Worm (Caenorhabditis elegans) whole organism, young adult: ENCODE results near the gene K12H4.6.
A peak's percentile ranks its signal among the peaks of the same experiment; 100 is the strongest.

Experiments used
- B0035.1 ChIP-seq: sonication (generic microtip); optimal IDR thresholded peaks from 2 replicates; lab custom pipeline; 2016; ENCODE audit warnings: missing genetic modification characterization, mild to moderate bottlenecking, missing compliant biosample characterization, missing genotype, missing genetic modification reagents
- C17E4.6 ChIP-seq: fragments of 200-800 bp; sonication (Bioruptor generic); IDR thresholded peaks from 2 replicates; pipeline ENCODE4 v1.3.6; 2022; ENCODE audit warnings: missing genetic modification reagents, missing genetic modification characterization, missing compliant biosample characterization
- F23B12.7 ChIP-seq: sonication (generic microtip); optimal IDR thresholded peaks from 2 replicates; lab custom pipeline; 2017; ENCODE audit warnings: missing genetic modification characterization, mild to moderate bottlenecking, missing compliant biosample characterization, antibody characterized with exemption, moderate library complexity; ENCODE audit not compliant: insufficient read depth
- F33H1.4 ChIP-seq: fragments of 200-800 bp; sonication (Bioruptor generic); IDR thresholded peaks from 2 replicates; pipeline ENCODE4 v1.3.6; 2022; ENCODE audit warnings: missing genetic modification reagents, missing genetic modification characterization, missing compliant biosample characterization
- F39B2.1 ChIP-seq: fragments of 200-800 bp; sonication (Bioruptor generic); IDR thresholded peaks from 2 replicates; pipeline ENCODE4 v1.3.6; 2022; ENCODE audit warnings: missing genetic modification reagents, missing genetic modification characterization, missing compliant biosample characterization
- F57C9.4 ChIP-seq: sonication (generic microtip); optimal IDR thresholded peaks from 2 replicates; lab custom pipeline; 2017; ENCODE audit warnings: mild to moderate bottlenecking, missing genetic modification characterization, missing compliant biosample characterization
- T07F8.4 ChIP-seq: sonication (generic microtip); optimal IDR thresholded peaks from 2 replicates; lab custom pipeline; 2016; ENCODE audit warnings: mild to moderate bottlenecking, missing genetic modification characterization, moderate library complexity, missing compliant biosample characterization
- Y67H2A.10 ChIP-seq: fragments of 200-800 bp; sonication (Bioruptor generic); conservative IDR thresholded peaks from 2 replicates; pipeline ENCODE4 v1.3.6; 2022; ENCODE audit warnings: missing genetic modification reagents, missing genetic modification characterization, missing compliant biosample characterization
- akir-1 ChIP-seq: fragments of 200-800 bp; sonication (Bioruptor generic); optimal IDR thresholded peaks from 2 replicates; lab custom pipeline; 2018; ENCODE audit warnings: mild to moderate bottlenecking, missing genetic modification characterization, moderate library complexity, missing compliant biosample characterization
- athp-1 ChIP-seq: sonication (generic microtip); optimal IDR thresholded peaks from 2 replicates; lab custom pipeline; 2017; ENCODE audit warnings: mild to moderate bottlenecking, missing genetic modification characterization, missing compliant biosample characterization
- bed-1 ChIP-seq: fragments of 200-800 bp; sonication (Bioruptor generic); IDR thresholded peaks from 2 replicates; pipeline ENCODE4 v1.3.6; 2022; ENCODE audit warnings: missing genetic modification reagents, missing genetic modification characterization, missing compliant biosample characterization
- cebp-1 ChIP-seq, 2 experiments: fragments of 200-800 bp in 1 of 2; sonication (Bioruptor generic) in 1 of 2; sonication (generic microtip) in 1 of 2; IDR thresholded peaks in 1 of 2; optimal IDR thresholded peaks in 1 of 2; 2 replicates each; pipeline versions ENCODE4 v1.3.6 to Lab custom; 2017 to 2022; ENCODE audit warnings: missing compliant biosample characterization in 2 of 2, missing genetic modification characterization in 2 of 2, mild to moderate bottlenecking in 1 of 2, missing genetic modification reagents in 1 of 2, moderate library complexity in 1 of 2
- ceh-79 ChIP-seq: sonication (generic microtip); optimal IDR thresholded peaks from 2 replicates; lab custom pipeline; 2017; ENCODE audit warnings: mild to moderate bottlenecking, missing genetic modification characterization, missing compliant biosample characterization
- ekl-4 ChIP-seq: fragments of 200-800 bp; sonication (Bioruptor generic); IDR thresholded peaks from 2 replicates; pipeline ENCODE4 v1.3.6; 2022; ENCODE audit warnings: missing genetic modification reagents, missing genetic modification characterization, missing compliant biosample characterization
- ets-4 ChIP-seq: fragments of 200-800 bp; sonication (Bioruptor generic); optimal IDR thresholded peaks from 2 replicates; lab custom pipeline; 2018; ENCODE audit warnings: mild to moderate bottlenecking, missing genetic modification characterization, missing compliant biosample characterization
- him-1 ChIP-seq: sonication (generic microtip); optimal IDR thresholded peaks from 2 replicates; lab custom pipeline; 2016; ENCODE audit warnings: missing genotype, missing genetic modification reagents, missing genetic modification characterization, missing compliant biosample characterization
- hlh-26 ChIP-seq: fragments of 200-800 bp; sonication (Bioruptor generic); conservative IDR thresholded peaks from 2 replicates; pipeline ENCODE4 v1.3.6; 2022; ENCODE audit warnings: missing genetic modification reagents, missing genetic modification characterization, missing compliant biosample characterization
- hmg-20 ChIP-seq: fragments of 200-800 bp; sonication (Bioruptor generic); IDR thresholded peaks from 2 replicates; pipeline ENCODE4 v1.3.6; 2022; ENCODE audit warnings: missing genetic modification reagents, missing genetic modification characterization, missing compliant biosample characterization
- hrde-1 ChIP-seq: sonication (generic microtip); optimal IDR thresholded peaks from 2 replicates; lab custom pipeline; 2016; ENCODE audit warnings: missing genetic modification characterization, mild to moderate bottlenecking, missing compliant biosample characterization, moderate library complexity, missing genotype, missing genetic modification reagents, borderline replicate concordance
- hsf-1 ChIP-seq: fragments of 200-800 bp; sonication (Bioruptor generic); IDR thresholded peaks from 2 replicates; pipeline ENCODE4 v1.3.6; 2022; ENCODE audit warnings: missing genetic modification reagents, missing genetic modification characterization, missing compliant biosample characterization
- let-607 ChIP-seq, 2 experiments: fragments of 200-800 bp in 1 of 2; sonication (Bioruptor generic) in 1 of 2; sonication (generic microtip) in 1 of 2; optimal IDR thresholded peaks; 2 replicates each; lab custom pipeline; 2016 to 2018; ENCODE audit warnings: mild to moderate bottlenecking in 2 of 2, missing compliant biosample characterization in 2 of 2, missing genetic modification characterization in 2 of 2, moderate library complexity in 2 of 2, missing genotype in 1 of 2
- lsl-1 ChIP-seq: fragments of 200-800 bp; sonication (Bioruptor generic); optimal IDR thresholded peaks from 2 replicates; lab custom pipeline; 2018; ENCODE audit warnings: mild to moderate bottlenecking, missing genetic modification characterization, moderate library complexity, missing compliant biosample characterization
- lsy-27 ChIP-seq: sonication (generic microtip); optimal IDR thresholded peaks from 2 replicates; lab custom pipeline; 2017; ENCODE audit warnings: missing genetic modification characterization, mild to moderate bottlenecking, missing compliant biosample characterization, antibody characterized with exemption, missing genotype, borderline replicate concordance; ENCODE audit not compliant: insufficient read depth
- madf-10 ChIP-seq: sonication (generic microtip); optimal IDR thresholded peaks from 2 replicates; lab custom pipeline; 2016; ENCODE audit warnings: mild to moderate bottlenecking, missing genetic modification characterization, missing compliant biosample characterization
- madf-6 ChIP-seq: fragments of 200-800 bp; sonication (Bioruptor generic); IDR thresholded peaks from 2 replicates; pipeline ENCODE4 v1.3.6; 2022; ENCODE audit warnings: missing genetic modification reagents, missing genetic modification characterization, missing compliant biosample characterization
- nfya-2 ChIP-seq: fragments of 200-800 bp; sonication (Bioruptor generic); IDR thresholded peaks from 2 replicates; pipeline ENCODE4 v1.3.6; 2022; ENCODE audit warnings: missing genetic modification reagents, missing genetic modification characterization, missing compliant biosample characterization
- nhr-27 ChIP-seq: fragments of 200-800 bp; sonication (Bioruptor generic); optimal IDR thresholded peaks from 2 replicates; lab custom pipeline; 2018; ENCODE audit warnings: mild to moderate bottlenecking, missing genetic modification characterization, moderate library complexity, missing compliant biosample characterization
- pha-4 ChIP-seq: fragments of 150-350 bp; sonication (generic microtip); optimal IDR thresholded peaks from 2 replicates; lab custom pipeline; 2014; ENCODE audit warnings: missing biosample characterization, missing genetic modification reagents, missing genetic modification characterization
- snpc-1.3 ChIP-seq: sonication (generic microtip); optimal IDR thresholded peaks from 2 replicates; lab custom pipeline; 2017; ENCODE audit warnings: missing genetic modification characterization, mild to moderate bottlenecking, missing compliant biosample characterization, antibody characterized with exemption, moderate library complexity, missing genotype, missing genetic modification reagents; ENCODE audit not compliant: insufficient read depth
- snpc-4 ChIP-seq, 5 experiments: fragments of 150-350 bp in 1 of 5; sonication (generic microtip) in 4 of 5; optimal IDR thresholded peaks; 2 replicates each; lab custom pipeline; 2014 to 2018; ENCODE audit warnings: missing genetic modification characterization in 5 of 5, missing biosample characterization in 3 of 5, antibody characterized with exemption in 2 of 5, mild to moderate bottlenecking in 2 of 5, missing compliant biosample characterization in 2 of 5, missing genotype in 2 of 5, moderate library complexity in 2 of 5, missing genetic modification reagents in 1 of 5
- sptf-2 ChIP-seq: fragments of 200-800 bp; sonication (Bioruptor generic); optimal IDR thresholded peaks from 2 replicates; lab custom pipeline; 2018; ENCODE audit warnings: mild to moderate bottlenecking, missing genetic modification characterization, missing compliant biosample characterization
- unc-130 ChIP-seq: sonication (generic microtip); optimal IDR thresholded peaks from 2 replicates; lab custom pipeline; 2016; ENCODE audit warnings: missing genetic modification reagents, missing genetic modification characterization, missing compliant biosample characterization
- ztf-18 ChIP-seq: sonication (generic microtip); optimal IDR thresholded peaks from 2 replicates; lab custom pipeline; 2016; ENCODE audit warnings: missing genotype, mild to moderate bottlenecking, missing genetic modification characterization, missing compliant biosample characterization
- ztf-25 ChIP-seq: fragments of 200-800 bp; sonication (Bioruptor generic); IDR thresholded peaks from 2 replicates; pipeline ENCODE4 v1.3.6; 2022; ENCODE audit warnings: missing genetic modification reagents, missing genetic modification characterization, missing compliant biosample characterization
- ztf-3 ChIP-seq: fragments of 200-800 bp; sonication (Bioruptor generic); optimal IDR thresholded peaks from 2 replicates; lab custom pipeline; 2018; ENCODE audit warnings: mild to moderate bottlenecking, missing genetic modification characterization, missing compliant biosample characterization

Gene K12H4.6

DNA sequence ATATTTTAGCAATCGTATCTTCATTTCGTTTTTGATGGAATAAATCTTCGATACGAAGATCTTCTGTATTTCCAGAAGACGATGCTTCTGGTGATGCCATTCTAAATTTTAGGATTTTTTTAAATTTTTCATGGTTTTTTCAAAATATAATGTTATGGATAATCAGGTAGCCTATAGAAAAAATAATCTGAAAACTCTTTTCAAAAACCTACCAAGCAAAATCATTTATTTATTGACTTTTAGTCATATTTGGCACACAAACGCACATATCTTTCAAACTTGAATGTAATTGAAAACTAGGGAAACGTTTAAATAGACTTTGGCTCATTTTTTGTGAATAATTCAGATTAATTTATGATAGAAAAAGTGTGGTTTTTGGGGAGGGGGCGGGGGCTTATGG lies 26.2 kb downstream of the K12H4.6 start, which contains the start of gene F44B9.5:
Gene F44B9.5 (minus strand): TSS at position 101 of the 400 bp plus-strand sequence.
- TF ChIP-seq lsy-27 (tag; lab: Kevin White, UChicago): no peak
- TF ChIP-seq C17E4.6 (GFP tag; lab: Robert Waterston, UW): no peak
- no peak for TF ChIP-seq ztf-3
- no peak for TF ChIP-seq F39B2.1 (GFP tag; lab: Robert Waterston, UW)
- no peak for TF ChIP-seq hsf-1
- TF ChIP-seq sptf-2 (GFP tag; lab: Kevin White, UChicago): no peak
- no peak for TF ChIP-seq snpc-1.3 (tag; lab: Kevin White, UChicago)
- TF ChIP-seq madf-10 (tag; lab: Kevin White, UChicago): no peak
- TF ChIP-seq Y67H2A.10: no peak
- TF ChIP-seq hlh-26 (GFP tag; lab: Robert Waterston, UW): no peak
- no peak for TF ChIP-seq nhr-27 (tag; lab: Kevin White, UChicago)
- TF ChIP-seq snpc-4 (GFP tag; optimal IDR thresholded peaks at IDR 0.05; lab: Kevin White, UChicago): no peak
- TF ChIP-seq snpc-4 (tag; optimal IDR thresholded peaks at IDR 0.05; lab: Kevin White, UChicago): no peak
- TF ChIP-seq T07F8.4: no peak
- no peak for TF ChIP-seq akir-1 (GFP tag; lab: Kevin White, UChicago)
- no peak for TF ChIP-seq ceh-79 (tag; lab: Kevin White, UChicago)
- TF ChIP-seq bed-1: no peak
- no peak for TF ChIP-seq let-607 (tag; optimal IDR thresholded peaks at IDR 0.05; lab: Kevin White, UChicago)
- TF ChIP-seq, all 124 proteins: peak for 0

DNA sequence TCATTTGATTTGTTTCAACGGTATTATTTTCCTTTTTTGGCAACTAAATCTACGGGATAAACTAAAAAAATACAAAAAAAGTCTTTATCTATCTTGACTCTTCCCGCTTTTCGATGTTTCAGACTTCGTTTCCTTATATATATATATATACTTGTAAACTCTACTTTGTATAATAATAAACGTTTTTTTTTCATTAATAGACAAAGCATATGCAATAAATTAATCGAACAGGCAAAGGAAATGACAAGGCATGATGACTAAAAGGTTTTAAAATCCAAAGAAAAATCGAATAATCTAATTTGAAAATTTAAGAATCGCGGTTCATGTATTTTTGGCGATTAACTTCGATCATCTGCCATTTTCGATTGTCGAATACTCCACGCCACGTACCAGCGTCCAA lies 29.1 kb downstream of the K12H4.6 start:
- TF ChIP-seq nfya-2 (no peak), cebp-1 (GFP tag; IDR thresholded peaks at IDR 0.05; lab: Robert Waterston, UW) (no peak), cebp-1 (tag; optimal IDR thresholded peaks at IDR 0.05; lab: Kevin White, UChicago) (no peak), Y67H2A.10 (no peak), hmg-20 (GFP tag; lab: Robert Waterston, UW) (no peak), unc-130 (GFP tag; lab: Kevin White, UChicago) (peak; percentile 3), him-1 (tag; lab: Kevin White, UChicago) (peak; percentile 91), pha-4 (tag; lab: Kevin White, UChicago) (no peak), ets-4 (no peak), lsl-1 (GFP tag; lab: Kevin White, UChicago) (no peak), F23B12.7 (tag; lab: Kevin White, UChicago) (no peak), F57C9.4 (tag; lab: Kevin White, UChicago) (no peak), B0035.1 (tag; lab: Kevin White, UChicago) (no peak), F33H1.4 (GFP tag; lab: Robert Waterston, UW) (no peak), hrde-1 (tag; lab: Kevin White, UChicago) (peak; percentile 25), ekl-4 (GFP tag; lab: Robert Waterston, UW) (no peak), ztf-25 (GFP tag; lab: Robert Waterston, UW) (no peak), madf-6 (0 out of 2 replicates have a peak, but pooled peaks have one; percentile 23), ztf-18 (tag; lab: Kevin White, UChicago) (no peak), athp-1 (peak; percentile 31)
